Worm (Caenorhabditis elegans) whole organism, late embryonic: ENCODE data around the gene gst-18.

ENCODE experiments used
- C08G9.2 ChIP-seq: sonication (generic microtip); optimal IDR thresholded peaks from 2 replicates; lab custom pipeline; 2016; ENCODE audit warnings: mild to moderate bottlenecking, missing genetic modification characterization, moderate library complexity, missing compliant biosample characterization
- F13H6.1 ChIP-seq: sonication (generic microtip); optimal IDR thresholded peaks from 2 replicates; lab custom pipeline; 2016; ENCODE audit warnings: missing genetic modification characterization, missing compliant biosample characterization
- K02D7.2 ChIP-seq: sonication (generic microtip); optimal IDR thresholded peaks from 2 replicates; lab custom pipeline; 2017; ENCODE audit warnings: mild to moderate bottlenecking, missing genetic modification characterization, missing compliant biosample characterization
- Y22D7AL.16 ChIP-seq: sonication (generic microtip); optimal IDR thresholded peaks from 2 replicates; lab custom pipeline; 2016; ENCODE audit warnings: missing genetic modification characterization, missing compliant biosample characterization
- ahr-1 ChIP-seq: sonication (generic microtip); optimal IDR thresholded peaks from 2 replicates; lab custom pipeline; 2016; ENCODE audit warnings: missing genetic modification characterization, missing compliant biosample characterization
- ama-1 ChIP-seq: fragments of 150-350 bp; optimal IDR thresholded peaks from 2 replicates; lab custom pipeline; 2014
- ceh-14 ChIP-seq: sonication (generic microtip); optimal IDR thresholded peaks from 2 replicates; lab custom pipeline; 2016; ENCODE audit warnings: missing genotype, missing genetic modification characterization, missing compliant biosample characterization
- ceh-19 ChIP-seq: fragments of 200-800 bp; sonication (Bioruptor generic); optimal IDR thresholded peaks from 2 replicates; lab custom pipeline; 2018; ENCODE audit warnings: mild to moderate bottlenecking, missing genetic modification characterization, missing compliant biosample characterization
- ceh-22 ChIP-seq: sonication (generic microtip); optimal IDR thresholded peaks from 2 replicates; lab custom pipeline; 2017; ENCODE audit warnings: missing biosample characterization, missing genetic modification characterization
- ceh-24 ChIP-seq: sonication (generic microtip); optimal IDR thresholded peaks from 2 replicates; lab custom pipeline; 2016; ENCODE audit warnings: mild to moderate bottlenecking, missing genetic modification characterization, missing compliant biosample characterization
- ceh-30 ChIP-seq: fragments of 150-350 bp; optimal IDR thresholded peaks from 2 replicates; lab custom pipeline; 2014; ENCODE audit warnings: missing biosample characterization, missing genetic modification characterization
- che-1 ChIP-seq: sonication (generic microtip); optimal IDR thresholded peaks from 2 replicates; lab custom pipeline; 2016; ENCODE audit warnings: mild to moderate bottlenecking, missing genetic modification characterization, missing compliant biosample characterization
- dmd-4 ChIP-seq: sonication (generic microtip); optimal IDR thresholded peaks from 2 replicates; lab custom pipeline; 2016; ENCODE audit warnings: borderline replicate concordance, missing genetic modification characterization, missing compliant biosample characterization
- elt-2 ChIP-seq: sonication (generic microtip); optimal IDR thresholded peaks from 2 replicates; lab custom pipeline; 2016; ENCODE audit warnings: missing genetic modification reagents, missing genetic modification characterization, missing compliant biosample characterization
- ets-4 ChIP-seq: sonication (generic microtip); optimal IDR thresholded peaks from 2 replicates; lab custom pipeline; 2016; ENCODE audit warnings: missing genetic modification characterization, missing compliant biosample characterization
- eyg-1 ChIP-seq: sonication (generic microtip); optimal IDR thresholded peaks from 2 replicates; lab custom pipeline; 2016; ENCODE audit warnings: missing genotype, missing genetic modification characterization, missing compliant biosample characterization
- hlh-13 ChIP-seq: fragments of 200-800 bp; sonication (Bioruptor generic); optimal IDR thresholded peaks from 2 replicates; lab custom pipeline; 2018; ENCODE audit warnings: mild to moderate bottlenecking, missing genetic modification characterization, missing compliant biosample characterization
- hlh-15 ChIP-seq: sonication (generic microtip); optimal IDR thresholded peaks from 2 replicates; lab custom pipeline; 2016; ENCODE audit warnings: missing genetic modification characterization, missing compliant biosample characterization
- hlh-30 ChIP-seq: sonication (generic microtip); optimal IDR thresholded peaks from 2 replicates; lab custom pipeline; 2017; ENCODE audit warnings: antibody characterized with exemption, missing genetic modification characterization, missing compliant biosample characterization; ENCODE audit not compliant: insufficient read depth
- hlh-6 ChIP-seq: sonication (generic microtip); optimal IDR thresholded peaks from 2 replicates; lab custom pipeline; 2016; ENCODE audit warnings: missing genotype, missing genetic modification characterization, missing compliant biosample characterization
- hlh-8 ChIP-seq: sonication (generic microtip); optimal IDR thresholded peaks from 2 replicates; lab custom pipeline; 2016; ENCODE audit warnings: missing genotype, missing genetic modification characterization, missing compliant biosample characterization
- lim-6 ChIP-seq: sonication (generic microtip); optimal IDR thresholded peaks from 2 replicates; lab custom pipeline; 2016; ENCODE audit warnings: missing genetic modification characterization, missing compliant biosample characterization
- lin-11 ChIP-seq: fragments of 200-800 bp; sonication (Bioruptor generic); optimal IDR thresholded peaks from 2 replicates; lab custom pipeline; 2018; ENCODE audit warnings: mild to moderate bottlenecking, missing genetic modification characterization, missing compliant biosample characterization
- nfya-1 ChIP-seq: sonication (generic microtip); optimal IDR thresholded peaks from 2 replicates; lab custom pipeline; 2017; ENCODE audit warnings: missing genetic modification characterization, mild to moderate bottlenecking, missing compliant biosample characterization, antibody characterized with exemption, moderate library complexity
- nhr-11 ChIP-seq: fragments of 150-350 bp; optimal IDR thresholded peaks from 2 replicates; lab custom pipeline; 2014; ENCODE audit warnings: missing biosample characterization, missing genetic modification characterization
- odd-2 ChIP-seq: sonication (generic microtip); optimal IDR thresholded peaks from 2 replicates; lab custom pipeline; 2017; ENCODE audit warnings: antibody characterized with exemption, mild to moderate bottlenecking, missing genetic modification characterization, missing compliant biosample characterization
- pag-3 ChIP-seq: sonication (generic microtip); optimal IDR thresholded peaks from 2 replicates; lab custom pipeline; 2016; ENCODE audit warnings: missing compliant biosample characterization, missing genetic modification characterization, borderline replicate concordance
- pha-2 ChIP-seq: sonication (generic microtip); optimal IDR thresholded peaks from 2 replicates; lab custom pipeline; 2017; ENCODE audit warnings: mild to moderate bottlenecking, missing genetic modification characterization, missing compliant biosample characterization
- pha-4 ChIP-seq: fragments of 150-350 bp; optimal IDR thresholded peaks from 2 replicates; lab custom pipeline; 2018; ENCODE audit warnings: missing biosample characterization, missing genetic modification reagents, missing genetic modification characterization
- pqm-1 ChIP-seq: sonication (generic microtip); optimal IDR thresholded peaks from 2 replicates; lab custom pipeline; 2016; ENCODE audit warnings: missing genetic modification characterization, missing compliant biosample characterization
- sdc-2 ChIP-seq: sonication (generic microtip); optimal IDR thresholded peaks from 2 replicates; lab custom pipeline; 2016; ENCODE audit warnings: missing genotype, missing genetic modification characterization, missing compliant biosample characterization
- sox-2 ChIP-seq: fragments of 200-800 bp; sonication (Bioruptor generic); IDR thresholded peaks from 2 replicates; pipeline ENCODE4 v1.3.6; 2022; ENCODE audit warnings: missing genetic modification reagents, missing genetic modification characterization, missing compliant biosample characterization
- syd-9 ChIP-seq: sonication (generic microtip); optimal IDR thresholded peaks from 2 replicates; lab custom pipeline; 2016; ENCODE audit warnings: mild to moderate bottlenecking, missing genetic modification characterization, moderate library complexity, missing compliant biosample characterization
- unc-55 ChIP-seq: sonication (generic microtip); optimal IDR thresholded peaks from 2 replicates; lab custom pipeline; 2017; ENCODE audit warnings: missing biosample characterization, missing genetic modification reagents, missing genetic modification characterization
- unc-86 ChIP-seq: sonication (generic microtip); optimal IDR thresholded peaks from 2 replicates; lab custom pipeline; 2016; ENCODE audit warnings: missing genetic modification characterization, missing compliant biosample characterization
- zip-5 ChIP-seq: sonication (generic microtip); optimal IDR thresholded peaks from 2 replicates; lab custom pipeline; 2016; ENCODE audit warnings: missing genetic modification characterization, missing compliant biosample characterization

Gene gst-18

DNA sequence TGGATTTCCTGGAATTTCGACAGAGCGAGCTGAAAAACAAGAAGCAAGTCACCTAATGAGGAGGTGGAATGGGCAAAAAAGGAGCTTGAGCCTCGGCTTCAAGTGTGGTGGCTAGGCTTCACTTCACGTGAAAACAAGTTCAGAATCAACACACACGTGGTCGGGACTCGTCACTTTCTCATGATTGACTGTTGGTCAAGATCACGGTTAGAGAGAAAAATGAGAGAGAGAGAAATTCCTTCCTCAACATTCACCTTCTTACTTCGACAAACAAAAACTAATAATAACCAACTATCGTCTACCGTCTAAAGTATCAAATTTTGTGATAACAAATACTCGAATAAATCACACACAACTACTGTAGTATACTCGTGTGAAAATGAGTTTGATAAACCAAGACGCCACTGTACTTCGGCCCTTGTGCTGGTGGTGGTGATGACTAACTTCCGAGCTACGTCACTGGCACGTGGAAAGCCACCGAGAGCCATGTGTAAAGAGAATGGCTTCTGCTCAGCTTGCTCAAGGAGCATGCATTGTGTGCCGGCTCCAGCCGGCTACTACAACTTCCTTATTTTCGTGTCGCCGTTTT, 43.0 kb upstream of the gst-18 start:
- TF ChIP-seq ceh-14 (tag; lab: Kevin White, UChicago) (no peak), ets-4 (no peak), sdc-2 (tag; lab: Kevin White, UChicago) (no peak), C08G9.2 (tag; lab: Kevin White, UChicago) (no peak), hlh-6 (tag; lab: Kevin White, UChicago) (no peak), zip-5 (tag; lab: Kevin White, UChicago) (no peak), elt-2 (no peak), K02D7.2 (tag; lab: Kevin White, UChicago) (no peak), lin-11 (tag; lab: Kevin White, UChicago) (no peak), pha-2 (tag; lab: Kevin White, UChicago) (no peak), ahr-1 (no peak), Y22D7AL.16 (tag; lab: Kevin White, UChicago) (no peak), sox-2 (no peak), hlh-13 (GFP tag; lab: Kevin White, UChicago) (no peak), eyg-1 (tag; lab: Kevin White, UChicago) (no peak), F13H6.1 (no peak), hlh-30 (tag; lab: Kevin White, UChicago) (no peak), pha-4 (tag; lab: Kevin White, UChicago) (no peak), odd-2 (tag; lab: Kevin White, UChicago) (no peak)

DNA sequence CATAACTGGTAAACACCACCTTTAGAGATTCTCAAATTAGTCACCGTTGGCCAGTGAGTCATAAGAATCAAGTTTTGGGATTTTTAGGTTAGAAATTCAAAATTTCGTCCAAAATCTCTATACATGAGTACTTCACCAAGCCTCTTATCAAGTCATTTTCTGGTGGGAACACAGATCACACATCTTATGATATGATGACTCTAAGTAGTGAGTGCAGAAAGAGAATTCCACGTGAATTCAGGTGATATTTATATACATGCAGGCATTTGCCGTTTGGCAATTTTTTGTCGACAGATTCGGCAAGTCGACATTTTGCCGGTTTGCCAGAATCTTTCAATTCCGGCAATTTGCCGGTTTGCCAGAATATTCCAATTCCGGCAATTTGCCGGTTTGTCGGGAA, 41.4 kb upstream of the gst-18 start:
- TF ChIP-seq ceh-19 (GFP tag; lab: Kevin White, UChicago) (no peak), unc-55 (GFP tag; lab: Kevin White, UChicago) (no peak), syd-9 (no peak), hlh-13 (GFP tag; lab: Kevin White, UChicago) (no peak), hlh-8 (no peak), hlh-30 (tag; lab: Kevin White, UChicago) (no peak), pqm-1 (tag; lab: Kevin White, UChicago) (no peak)

DNA sequence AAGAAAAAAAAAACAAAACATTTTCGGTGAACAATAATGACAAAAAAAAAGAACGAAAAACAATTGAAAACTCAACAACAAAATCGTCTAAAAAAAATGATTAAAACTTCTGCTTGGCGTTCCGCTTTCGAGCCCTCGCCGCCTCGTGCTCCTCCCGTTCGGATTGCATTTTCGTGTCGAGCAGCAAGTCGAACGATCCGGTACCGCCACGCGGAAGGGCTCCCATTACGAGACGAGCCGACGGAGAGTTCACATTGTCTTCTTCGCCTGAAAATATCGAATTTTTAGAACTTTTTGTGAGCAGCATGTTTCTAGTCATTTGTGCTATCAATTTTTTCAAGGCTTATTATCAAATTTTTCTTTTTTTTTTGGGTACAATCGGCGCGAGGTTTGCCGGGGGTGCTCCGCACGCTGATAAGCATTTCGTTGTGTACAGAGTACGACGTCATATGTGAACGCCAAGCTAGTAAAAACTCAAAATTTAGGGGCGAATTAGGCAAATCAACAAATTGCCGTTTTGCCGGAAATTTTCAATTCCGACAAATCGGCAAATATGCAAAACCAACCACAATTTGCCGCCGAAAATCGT, 40.1 kb upstream of the gst-18 start:
- peak; percentile 1 for TF ChIP-seq elt-2
- TF ChIP-seq hlh-15 (tag; lab: Kevin White, UChicago), result no peak

DNA sequence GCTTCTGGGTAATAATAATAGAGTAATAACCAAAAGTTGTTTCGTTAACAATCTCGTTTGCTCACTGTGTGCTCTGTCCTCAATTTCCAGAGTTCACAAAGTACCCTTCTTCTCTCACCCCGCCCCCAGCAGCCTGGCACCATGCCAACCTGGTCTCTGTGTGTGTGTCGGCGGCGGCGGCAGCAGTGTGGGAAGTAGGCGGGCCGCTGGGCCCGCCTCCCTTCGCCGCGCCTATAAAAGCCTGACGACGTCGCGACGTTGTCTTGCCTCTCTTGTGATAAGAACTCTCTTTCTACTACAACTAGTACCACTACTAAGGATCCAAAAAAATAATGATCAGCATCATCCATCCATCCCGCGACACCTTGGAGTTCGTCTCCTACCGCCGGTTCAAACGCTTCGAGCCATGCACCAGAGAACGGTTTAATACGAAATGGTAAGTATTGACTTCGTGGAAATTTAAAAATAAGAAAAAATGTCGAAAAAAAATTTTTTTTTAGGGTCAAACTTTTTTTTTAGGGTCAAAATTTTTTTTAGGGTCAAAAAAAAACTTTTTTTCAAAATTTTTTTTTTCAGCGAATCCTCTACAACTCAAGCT, 38.3 kb upstream of the gst-18 start, which contains the start of gene C31C9.7:
C31C9.7 (plus strand) TSS at position 261 of the 598 bp plus-strand sequence.
- TF ChIP-seq pha-4 (tag; lab: Kevin White, UChicago), result no peak
- TF ChIP-seq lim-6, result no peak
- no peak for TF ChIP-seq ama-1 (lab: Kevin White, UChicago)
- TF ChIP-seq syd-9, result no peak
- TF ChIP-seq ceh-22 (tag; lab: Kevin White, UChicago), result no peak
- no peak for TF ChIP-seq hlh-8
- TF ChIP-seq che-1 (tag; lab: Kevin White, UChicago), result no peak
- no peak for TF ChIP-seq pag-3 (tag; lab: Kevin White, UChicago)
- no peak for TF ChIP-seq hlh-6 (tag; lab: Kevin White, UChicago)
- TF ChIP-seq ceh-24 (tag; lab: Kevin White, UChicago), result no peak
- TF ChIP-seq K02D7.2 (tag; lab: Kevin White, UChicago), result no peak
- no peak for TF ChIP-seq ceh-30 (tag; lab: Kevin White, UChicago)
- TF ChIP-seq dmd-4 (tag; lab: Kevin White, UChicago), result no peak
- TF ChIP-seq hlh-30 (tag; lab: Kevin White, UChicago), result no peak
- no peak for TF ChIP-seq nfya-1 (tag; lab: Kevin White, UChicago)
- no peak for TF ChIP-seq hlh-15 (tag; lab: Kevin White, UChicago)
- TF ChIP-seq unc-86 (tag; lab: Kevin White, UChicago), result no peak
- TF ChIP-seq ceh-14 (tag; lab: Kevin White, UChicago), result no peak
- TF ChIP-seq sox-2, result no peak
- TF ChIP-seq nhr-11, result no peak
